Fruit fly (Drosophila melanogaster): Measurements from ENCODE around the gene Eip63E.

Eip63E gene

dm6 chr3L:3646361-3646759 lies 130.8 kb downstream of the Eip63E start:
- no peak for TF ChIP-seq CG17801 (GFP tag; optimal IDR thresholded peaks at IDR 0.05; ENCODE audit: partially characterized antibody)

- TF ChIP-seq CG17801 (GFP tag; optimal IDR thresholded peaks at IDR 0.05; ENCODE audit: partially characterized antibody): no peak
Observed at dm6 chr3L:3649527-3649926, 134.0 kb downstream of the Eip63E start.

- no peak for TF ChIP-seq CG17801 (GFP tag; optimal IDR thresholded peaks at IDR 0.05; ENCODE audit: partially characterized antibody)
Observed at dm6 chr3L:3654671-3655070, 139.1 kb downstream of the Eip63E start, which contains the start of gene CG10862. TSS of gene CG10862 (minus strand) at chr3L:3654771.

dm6 chr3L:3656867-3657266 lies 141.3 kb downstream of the Eip63E start:
- no peak for TF ChIP-seq CG17801 (GFP tag; optimal IDR thresholded peaks at IDR 0.05; ENCODE audit: partially characterized antibody)

- TF ChIP-seq CG17801 (GFP tag; optimal IDR thresholded peaks at IDR 0.05; ENCODE audit: partially characterized antibody): no peak
Observed at dm6 chr3L:3657897-3658296, 142.3 kb downstream of the Eip63E start.

- no peak for TF ChIP-seq CG17801 (GFP tag; optimal IDR thresholded peaks at IDR 0.05; ENCODE audit: partially characterized antibody)
Observed at dm6 chr3L:3658768-3659167, 143.2 kb downstream of the Eip63E start, which contains the start of gene CG43098. TSS of gene CG43098 (plus strand) at chr3L:3659068.

All from ovary, adult (tissue).